Fruit fly (Drosophila melanogaster) whole organism, embryonic: Measurements from ENCODE around the gene CG14410.

ENCODE experiments used
- CG10321 ChIP-seq: fragments of 200-800 bp; sonication (Bioruptor generic); IDR thresholded peaks from 2 replicates; pipeline ENCODE4 v1.3.6; 2022; ENCODE audit warnings: missing biosample characterization, missing genetic modification characterization
- CG10431 ChIP-seq: fragments of 200-800 bp; sonication (Bioruptor generic); optimal IDR thresholded peaks from 3 replicates; lab custom pipeline; 2018; ENCODE audit warnings: missing biosample characterization, mild to moderate bottlenecking, missing genetic modification characterization
- CG12391 ChIP-seq: fragments of 200-800 bp; sonication (Bioruptor generic); optimal IDR thresholded peaks from 3 replicates; lab custom pipeline; 2018; ENCODE audit warnings: missing biosample characterization, mild to moderate bottlenecking, missing genetic modification characterization, moderate library complexity
- CG15696 ChIP-seq: fragments of 200-800 bp; sonication (Bioruptor generic); optimal IDR thresholded peaks from 2 replicates; lab custom pipeline; 2019; ENCODE audit warnings: missing biosample characterization, mild to moderate bottlenecking, missing genetic modification characterization, moderate library complexity
- CG17912 ChIP-seq: fragments of 200-800 bp; sonication (Bioruptor generic); optimal IDR thresholded peaks from 2 replicates; lab custom pipeline; 2018; ENCODE audit warnings: missing biosample characterization, mild to moderate bottlenecking, missing genetic modification characterization
- CG2199 ChIP-seq: fragments of 200-800 bp; sonication (Bioruptor generic); IDR thresholded peaks from 3 replicates; pipeline ENCODE4 v1.3.6; 2022; ENCODE audit warnings: missing biosample characterization, missing genetic modification characterization
- CG2678 ChIP-seq: fragments of 200-800 bp; sonication (Bioruptor generic); optimal IDR thresholded peaks from 3 replicates; lab custom pipeline; 2019; ENCODE audit warnings: missing biosample characterization, mild to moderate bottlenecking, missing genetic modification characterization, moderate library complexity
- CG3163 ChIP-seq: fragments of 200-800 bp; sonication (Bioruptor generic); optimal IDR thresholded peaks from 3 replicates; lab custom pipeline; 2016; ENCODE audit warnings: missing biosample characterization, missing genetic modification characterization
- CG34422 ChIP-seq: fragments of 200-800 bp; sonication (Bioruptor generic); IDR thresholded peaks from 3 replicates; pipeline ENCODE4 v1.3.6; 2022; ENCODE audit warnings: missing biosample characterization, missing genetic modification characterization
- CG4617 ChIP-seq: fragments of 200-800 bp; sonication (Bioruptor generic); optimal IDR thresholded peaks from 3 replicates; lab custom pipeline; 2016; ENCODE audit warnings: missing biosample characterization, missing genetic modification characterization, borderline replicate concordance
- CG4820 ChIP-seq: fragments of 200-800 bp; sonication (Bioruptor generic); optimal IDR thresholded peaks from 3 replicates; lab custom pipeline; 2016; ENCODE audit warnings: missing biosample characterization, missing genetic modification characterization
- CG7556 ChIP-seq: fragments of 200-800 bp; sonication (Bioruptor generic); optimal IDR thresholded peaks from 2 replicates; lab custom pipeline; 2017; ENCODE audit warnings: missing biosample characterization, mild to moderate bottlenecking, missing genetic modification characterization
- CG7745 ChIP-seq: fragments of 200-800 bp; sonication (Bioruptor generic); optimal IDR thresholded peaks from 2 replicates; lab custom pipeline; 2018; ENCODE audit warnings: missing biosample characterization, mild to moderate bottlenecking, missing genetic modification characterization, moderate library complexity
- CG7963 ChIP-seq: fragments of 200-800 bp; sonication (Bioruptor generic); IDR thresholded peaks from 3 replicates; pipeline ENCODE4 v1.3.6; 2022; ENCODE audit warnings: missing biosample characterization, missing genetic modification characterization; ENCODE audit not compliant: partially characterized antibody
- CG9797 ChIP-seq: fragments of 200-800 bp; sonication (Bioruptor generic); optimal IDR thresholded peaks from 3 replicates; lab custom pipeline; 2018; ENCODE audit warnings: missing biosample characterization, mild to moderate bottlenecking, missing genetic modification characterization
- Dbx ChIP-seq: fragments of 200-800 bp; sonication (Bioruptor generic); IDR thresholded peaks from 3 replicates; pipeline ENCODE4 v1.3.6; 2022; ENCODE audit warnings: missing biosample characterization, missing genetic modification characterization
- ERR ChIP-seq: fragments of 200-800 bp; sonication (Bioruptor generic); optimal IDR thresholded peaks from 2 replicates; lab custom pipeline; 2016; ENCODE audit warnings: missing biosample characterization, missing genetic modification characterization
- H15 ChIP-seq: fragments of 200-800 bp; sonication (Bioruptor generic); IDR thresholded peaks from 3 replicates; pipeline ENCODE4 v1.3.6; 2022; ENCODE audit warnings: missing biosample characterization, missing genetic modification characterization
- HLH54F ChIP-seq: fragments of 200-800 bp; sonication (Bioruptor generic); optimal IDR thresholded peaks from 3 replicates; lab custom pipeline; 2016; ENCODE audit warnings: missing biosample characterization, missing genetic modification characterization
- Hand ChIP-seq: fragments of 200-800 bp; sonication (Bioruptor generic); optimal IDR thresholded peaks from 2 replicates; lab custom pipeline; 2017; ENCODE audit warnings: mild to moderate bottlenecking, missing biosample characterization, missing genetic modification reagents, missing genetic modification characterization
- Hmr ChIP-seq: fragments of 200-800 bp; sonication (Bioruptor generic); optimal IDR thresholded peaks from 3 replicates; lab custom pipeline; 2017; ENCODE audit warnings: mild to moderate bottlenecking, missing biosample characterization, missing genetic modification reagents, missing genetic modification characterization
- MTF-1 ChIP-seq: fragments of 200-800 bp; sonication (Bioruptor generic); optimal IDR thresholded peaks from 2 replicates; lab custom pipeline; 2018; ENCODE audit warnings: missing biosample characterization, mild to moderate bottlenecking, missing genetic modification characterization, borderline replicate concordance
- Myb ChIP-seq: fragments of 200-800 bp; sonication (Bioruptor generic); optimal IDR thresholded peaks from 2 replicates; lab custom pipeline; 2016; ENCODE audit warnings: missing biosample characterization, missing genetic modification characterization
- Nf-YA ChIP-seq: fragments of 200-800 bp; sonication (Bioruptor generic); IDR thresholded peaks from 2 replicates; pipeline ENCODE4 v1.3.6; 2022; ENCODE audit warnings: missing biosample characterization, missing genetic modification characterization
- Scr ChIP-seq: fragments of 200-800 bp; sonication (Bioruptor generic); IDR thresholded peaks from 2 replicates; pipeline ENCODE4 v1.3.6; 2022; ENCODE audit warnings: missing biosample characterization, missing genetic modification characterization; ENCODE audit not compliant: partially characterized antibody
- TFAM ChIP-seq: fragments of 200-800 bp; sonication (Bioruptor generic); optimal IDR thresholded peaks from 2 replicates; lab custom pipeline; 2017; ENCODE audit warnings: missing biosample characterization, missing genetic modification characterization, inconsistent platforms
- Taf1 ChIP-seq: fragments of 200-800 bp; sonication (Bioruptor generic); IDR thresholded peaks from 2 replicates; pipeline ENCODE4 v1.3.6; 2022; ENCODE audit warnings: missing biosample characterization, missing genetic modification characterization
- Xbp1 ChIP-seq: fragments of 200-800 bp; sonication (Bioruptor generic); optimal IDR thresholded peaks from 3 replicates; lab custom pipeline; 2016; ENCODE audit warnings: missing biosample characterization, mild to moderate bottlenecking, missing genetic modification characterization
- az2 ChIP-seq: fragments of 200-800 bp; sonication (Bioruptor generic); optimal IDR thresholded peaks from 3 replicates; lab custom pipeline; 2016; ENCODE audit warnings: missing biosample characterization, missing genetic modification characterization
- bsh ChIP-seq, 2 experiments: fragments of 200-800 bp; sonication (Bioruptor generic); optimal IDR thresholded peaks; 2 replicates each; lab custom pipeline; 2017 to 2018; ENCODE audit warnings: mild to moderate bottlenecking in 2 of 2, missing biosample characterization in 2 of 2, missing genetic modification characterization in 2 of 2, moderate library complexity in 1 of 2
- crol ChIP-seq: fragments of 200-800 bp; sonication (Bioruptor generic); IDR thresholded peaks from 2 replicates; pipeline ENCODE4 v1.3.6; 2022; ENCODE audit warnings: missing biosample characterization, missing genetic modification characterization
- dm ChIP-seq: fragments of 200-800 bp; sonication (Bioruptor generic); optimal IDR thresholded peaks from 3 replicates; lab custom pipeline; 2016; ENCODE audit warnings: missing biosample characterization, missing genetic modification characterization
- ems ChIP-seq: fragments of 200-800 bp; sonication (Bioruptor generic); optimal IDR thresholded peaks from 3 replicates; lab custom pipeline; 2016; ENCODE audit warnings: missing biosample characterization, missing genetic modification characterization
- ewg ChIP-seq: fragments of 200-800 bp; sonication (Bioruptor generic); optimal IDR thresholded peaks from 3 replicates; lab custom pipeline; 2017; ENCODE audit warnings: mild to moderate bottlenecking, missing biosample characterization, missing genetic modification reagents, missing genetic modification characterization
- ftz-f1 ChIP-seq: fragments of 200-800 bp; sonication (Bioruptor generic); optimal IDR thresholded peaks from 2 replicates; lab custom pipeline; 2016; ENCODE audit warnings: missing biosample characterization, missing genetic modification characterization
- fu2 ChIP-seq: fragments of 200-800 bp; sonication (Bioruptor generic); optimal IDR thresholded peaks from 2 replicates; lab custom pipeline; 2016; ENCODE audit warnings: missing biosample characterization, missing genetic modification characterization
- gce ChIP-seq: fragments of 200-800 bp; sonication (Bioruptor generic); IDR thresholded peaks from 3 replicates; pipeline ENCODE4 v1.3.6; 2022; ENCODE audit warnings: missing biosample characterization, missing genetic modification characterization
- gcm ChIP-seq: fragments of 200-800 bp; sonication (Bioruptor generic); optimal IDR thresholded peaks from 2 replicates; lab custom pipeline; 2019; ENCODE audit warnings: missing biosample characterization, mild to moderate bottlenecking, missing genetic modification characterization, moderate library complexity
- ind ChIP-seq: fragments of 200-800 bp; sonication (Bioruptor generic); optimal IDR thresholded peaks from 3 replicates; lab custom pipeline; 2016; ENCODE audit warnings: missing biosample characterization, missing genetic modification characterization
- lmd ChIP-seq: fragments of 200-800 bp; sonication (Bioruptor generic); IDR thresholded peaks from 2 replicates; pipeline ENCODE4 v1.3.6; 2022; ENCODE audit warnings: missing biosample characterization, missing genetic modification characterization
- nau ChIP-seq: fragments of 200-800 bp; sonication (Bioruptor generic); optimal IDR thresholded peaks from 3 replicates; lab custom pipeline; 2017; ENCODE audit warnings: missing biosample characterization, mild to moderate bottlenecking, missing genetic modification characterization, missing genetic modification reagents
- oc ChIP-seq: fragments of 200-800 bp; sonication (Bioruptor generic); optimal IDR thresholded peaks from 2 replicates; lab custom pipeline; 2018; ENCODE audit warnings: missing biosample characterization, mild to moderate bottlenecking, missing genetic modification characterization, moderate library complexity
- scrt ChIP-seq: fragments of 200-800 bp; sonication (Bioruptor generic); optimal IDR thresholded peaks from 2 replicates; lab custom pipeline; 2018; ENCODE audit warnings: missing biosample characterization, mild to moderate bottlenecking, missing genetic modification characterization, moderate library complexity
- slp2 ChIP-seq: fragments of 200-800 bp; sonication (Bioruptor generic); optimal IDR thresholded peaks from 2 replicates; lab custom pipeline; 2016; ENCODE audit warnings: missing biosample characterization, missing genetic modification characterization
- sna ChIP-seq: fragments of 200-800 bp; sonication (Bioruptor generic); IDR thresholded peaks from 2 replicates; pipeline ENCODE4 v1.3.6; 2022; ENCODE audit warnings: missing biosample characterization, missing genetic modification characterization; ENCODE audit not compliant: partially characterized antibody
- sqz ChIP-seq: fragments of 200-800 bp; sonication (Bioruptor generic); optimal IDR thresholded peaks from 3 replicates; lab custom pipeline; 2018; ENCODE audit warnings: missing biosample characterization, mild to moderate bottlenecking, missing genetic modification characterization
- ssp ChIP-seq: fragments of 200-800 bp; sonication (Bioruptor generic); IDR thresholded peaks from 2 replicates; pipeline ENCODE4 v1.3.6; 2022; ENCODE audit warnings: missing biosample characterization, missing genetic modification characterization
- vnd ChIP-seq: fragments of 200-800 bp; sonication (Bioruptor generic); IDR thresholded peaks from 3 replicates; pipeline ENCODE4 v1.3.6; 2022; ENCODE audit warnings: missing biosample characterization, missing genetic modification characterization; ENCODE audit not compliant: partially characterized antibody
- zf30C ChIP-seq: fragments of 200-800 bp; sonication (Bioruptor generic); optimal IDR thresholded peaks from 3 replicates; lab custom pipeline; 2018; ENCODE audit warnings: missing biosample characterization, mild to moderate bottlenecking, missing genetic modification characterization

Gene CG14410

DNA sequence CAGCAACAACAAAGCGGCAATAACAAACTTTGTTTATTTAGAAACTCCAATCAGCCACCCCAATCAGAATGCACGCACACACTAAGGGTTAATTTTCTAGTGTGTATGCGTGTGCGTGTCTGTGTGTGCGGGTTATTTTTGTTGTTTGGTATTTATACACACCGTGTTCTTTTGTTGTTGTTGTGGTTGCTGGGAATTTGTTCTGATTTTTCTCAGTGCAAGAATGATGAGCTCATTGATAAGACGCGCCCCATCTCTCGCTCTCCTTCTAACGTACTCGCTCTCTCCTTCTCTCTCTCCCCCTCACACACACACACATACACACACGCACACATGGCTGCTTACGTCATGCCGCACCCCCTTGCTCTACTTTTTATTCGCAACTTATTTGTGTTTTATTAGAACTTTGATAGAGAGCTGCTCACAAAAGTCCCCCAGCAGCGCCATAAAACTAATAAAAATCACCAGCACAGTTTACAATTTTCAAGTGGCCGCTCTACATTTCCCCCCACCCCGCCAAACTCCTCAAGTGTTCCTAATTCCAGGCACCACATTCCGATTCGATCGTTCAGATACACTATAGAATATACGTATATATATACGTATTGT, 3.3 kb downstream of the CG14410 start (continued):
- TF ChIP-seq CG10321 (GFP tag; lab: Robert Waterston, UW) (no peak), bsh (GFP tag; optimal IDR thresholded peaks at IDR 0.05; lab: Kevin White, UChicago) (peak in 1 of 2 experiments; percentile 12), H15 (GFP tag; lab: Robert Waterston, UW) (no peak), fu2 (GFP tag; lab: Kevin White, UChicago) (peak; percentile 60), CG12391 (tag; lab: Kevin White, UChicago) (peak; percentile 7), CG4820 (peak; percentile 3), scrt (GFP tag; lab: Kevin White, UChicago) (peak; percentile 24), CG10431 (peak; percentile 52), Nf-YA (0 out of 2 replicates have a peak, but pooled peaks have one; percentile 7), vnd (GFP tag; lab: Robert Waterston, UW) (0 out of 3 replicates have a peak, but pooled peaks have one; percentile 16), CG7745 (tag; lab: Kevin White, UChicago) (no peak), Taf1 (peak; percentile 63; the same call in 1 of the 2 replicates), CG2678 (peak; percentile 58), Hmr (GFP tag; lab: Kevin White, UChicago) (peak; percentile 65), Hand (peak; percentile 15), MTF-1 (GFP tag; lab: Kevin White, UChicago) (peak; percentile 52), az2 (GFP tag; lab: Kevin White, UChicago) (peak; percentile 15), gce (no peak), TFAM (GFP tag; lab: Kevin White, UChicago) (no peak), ind (GFP tag; lab: Kevin White, UChicago) (peak; percentile 26), CG9797 (GFP tag; lab: Kevin White, UChicago) (no peak), ewg (no peak), ems (GFP tag; lab: Kevin White, UChicago) (peak; percentile 24), Scr (GFP tag; lab: Robert Waterston, UW) (no peak), CG7556 (GFP tag; lab: Kevin White, UChicago) (no peak), lmd (peak; percentile 54; the same call in 1 of the 2 replicates), ERR (GFP tag; lab: Kevin White, UChicago) (peak; percentile 37), Myb (GFP tag; lab: Kevin White, UChicago) (peak; percentile 48), CG15696 (tag; lab: Kevin White, UChicago) (no peak), oc (tag; lab: Kevin White, UChicago) (peak; percentile 26), sqz (no peak), Xbp1 (GFP tag; lab: Kevin White, UChicago) (peak; percentile 34), gcm (GFP tag; lab: Kevin White, UChicago) (peak; percentile 32), crol (GFP tag; lab: Robert Waterston, UW) (peak; percentile 89), Dbx (GFP tag; lab: Robert Waterston, UW) (0 out of 3 replicates have a peak, but pooled peaks have one; percentile 51), ftz-f1 (GFP tag; lab: Kevin White, UChicago) (no peak), CG34422 (GFP tag; lab: Robert Waterston, UW) (peak; percentile 64; the same call in 2 of the 3 replicates), ssp (GFP tag; lab: Robert Waterston, UW) (no peak), sna (no peak), zf30C (GFP tag; lab: Kevin White, UChicago) (peak; percentile 91), CG17912 (GFP tag; lab: Kevin White, UChicago) (no peak), slp2 (GFP tag; lab: Kevin White, UChicago) (no peak), dm (GFP tag; lab: Kevin White, UChicago) (no peak), CG3163 (peak; percentile 33), CG4617 (peak; percentile 3), CG2199 (GFP tag; lab: Robert Waterston, UW) (no peak), nau (GFP tag; lab: Kevin White, UChicago) (no peak), CG7963 (GFP tag; lab: Robert Waterston, UW) (no peak), HLH54F (GFP tag; lab: Kevin White, UChicago) (peak; percentile 42)
